Worm (Caenorhabditis elegans) whole organism, L3 larva: ENCODE data around the gene plp-2.

Source experiments
- ama-1 ChIP-seq: fragments of 150-350 bp; optimal IDR thresholded peaks from 2 replicates; lab custom pipeline; 2018
- ceh-16 ChIP-seq: sonication (generic microtip); optimal IDR thresholded peaks from 2 replicates; lab custom pipeline; 2017; ENCODE audit warnings: missing biosample characterization, missing genetic modification characterization
- fkh-2 ChIP-seq: fragments of 150-350 bp; optimal IDR thresholded peaks from 2 replicates; lab custom pipeline; 2014; ENCODE audit warnings: missing biosample characterization, missing genetic modification reagents, missing genetic modification characterization
- pha-4 ChIP-seq: fragments of 150-350 bp; optimal IDR thresholded peaks from 2 replicates; lab custom pipeline; 2014; ENCODE audit warnings: missing biosample characterization, missing genetic modification reagents, missing genetic modification characterization

- TF ChIP-seq pha-4 (tag; lab: Kevin White, UChicago) (no peak), ceh-16 (tag; lab: Kevin White, UChicago) (no peak), ama-1 (lab: Kevin White, UChicago) (no peak), fkh-2 (tag; lab: Kevin White, UChicago) (no peak)
Measured at ce11 chrX:14969615-14970014, 13.0 kb downstream of the plp-2 start.
